Worm (Caenorhabditis elegans): Measurements from ENCODE around the gene F08F8.10.

DNA sequence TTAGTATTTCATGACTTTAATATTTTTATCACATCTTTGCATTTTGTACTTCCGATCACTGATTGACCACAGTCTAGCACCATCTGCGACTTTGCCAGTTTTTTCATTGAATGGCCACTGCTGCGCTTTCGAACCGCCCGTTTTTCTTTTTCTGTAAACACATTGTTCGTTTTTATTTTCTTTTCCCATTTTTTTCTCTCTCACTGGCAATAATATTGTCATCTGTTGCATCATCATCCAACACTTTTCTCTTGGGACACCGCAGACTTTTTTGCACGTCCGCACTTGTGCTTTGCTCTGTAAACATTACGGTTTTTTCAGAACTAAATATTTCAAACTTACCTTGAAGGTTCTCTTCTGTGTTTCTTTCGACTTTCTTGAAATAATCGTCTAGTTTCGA lies 1.4 kb upstream of the F08F8.10 start:
- no peak for TF ChIP-seq pes-1 (GFP tag; IDR thresholded peaks at IDR 0.05)
- TF ChIP-seq hnd-1 (tag; optimal IDR thresholded peaks at IDR 0.05), result no peak
- no peak for TF ChIP-seq ama-1 (optimal IDR thresholded peaks at IDR 0.05)
- TF ChIP-seq ceh-36 (tag; optimal IDR thresholded peaks at IDR 0.05), result no peak
- TF ChIP-seq hmbx-1 (tag; optimal IDR thresholded peaks at IDR 0.05), result no peak
- TF ChIP-seq B0310.2 (tag; optimal IDR thresholded peaks at IDR 0.05), result no peak
- TF ChIP-seq sea-1 (GFP tag; conservative IDR thresholded peaks at IDR 0.05), result no peak
